Fruit fly (Drosophila melanogaster): ENCODE measurements around the gene CG33110.

Gene CG33110

DNA sequence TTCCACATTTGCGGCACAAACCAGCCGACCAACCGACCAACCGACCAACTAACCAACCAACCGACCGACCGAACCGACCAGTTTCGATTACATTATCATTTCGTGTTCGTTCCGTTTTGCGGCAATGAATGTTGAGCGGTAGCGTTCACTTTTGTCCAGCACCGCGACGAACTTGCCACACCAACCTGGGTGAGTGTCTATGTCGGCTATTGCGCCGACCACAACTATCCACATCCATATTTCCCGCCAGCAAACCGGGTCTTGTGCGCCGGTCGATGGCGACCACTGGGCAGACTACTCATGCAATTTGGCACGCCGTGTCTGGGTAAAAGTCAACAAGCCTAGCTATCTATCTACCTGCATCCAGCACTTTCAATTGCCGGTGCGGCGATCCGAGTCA lies 7.0 kb downstream of the CG33110 start:
- no peak for TF ChIP-seq Sin3A (optimal IDR thresholded peaks at IDR 0.05)
- no peak for TF ChIP-seq insv (optimal IDR thresholded peaks at IDR 0.05)

- TF ChIP-seq psq (optimal IDR thresholded peaks at IDR 0.05) (no peak), ttk (optimal IDR thresholded peaks at IDR 0.05) (no peak), Sin3A (optimal IDR thresholded peaks at IDR 0.05) (no peak), h (optimal IDR thresholded peaks at IDR 0.05) (no peak), Myc (optimal IDR thresholded peaks at IDR 0.05) (no peak), insv (optimal IDR thresholded peaks at IDR 0.05) (no peak)
These were observed 10.6 kb downstream of the CG33110 start, which contains the start of gene CSN6 for dm6 chr3R:22580546-22580945. CSN6 (plus strand) TSS chr3R:22580773.

dm6 chr3R:22582981-22583380 lies 13.0 kb downstream of the CG33110 start, which contains the start of gene Dph5:
Dph5 (minus strand) TSS chr3R:22583225.
- no peak for TF ChIP-seq ttk (optimal IDR thresholded peaks at IDR 0.05)

DNA sequence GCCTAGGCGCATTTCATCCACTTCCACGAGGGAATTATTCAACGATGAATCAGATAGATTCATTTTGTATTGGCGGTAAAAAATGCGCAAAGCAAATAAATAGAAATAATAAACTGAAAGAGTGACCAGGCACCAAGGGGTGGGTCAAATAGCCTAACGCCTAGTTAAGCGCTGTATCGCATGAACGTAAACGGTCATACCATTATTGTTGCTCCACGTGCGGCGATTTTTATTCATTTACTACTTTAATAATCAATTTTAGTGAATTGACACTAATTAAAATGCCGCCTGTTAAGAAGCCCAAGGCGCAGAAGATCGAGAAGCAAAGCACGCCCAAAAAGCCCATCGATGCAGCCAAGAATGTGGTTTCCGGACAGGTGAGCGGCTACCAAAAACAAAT lies 14.6 kb downstream of the CG33110 start, which contains the start of the genes CG33107 and CG6937:
TSS of gene CG33107 (minus strand) at position 137 of the 400 bp plus-strand sequence.
TSS of gene CG6937 (plus strand) at position 192 of the 400 bp plus-strand sequence.
- TF ChIP-seq Sin3A (optimal IDR thresholded peaks at IDR 0.05) (no peak), h (optimal IDR thresholded peaks at IDR 0.05) (no peak), psq (optimal IDR thresholded peaks at IDR 0.05) (no peak), Myc (optimal IDR thresholded peaks at IDR 0.05) (no peak), insv (optimal IDR thresholded peaks at IDR 0.05) (no peak), ttk (optimal IDR thresholded peaks at IDR 0.05) (no peak)

DNA sequence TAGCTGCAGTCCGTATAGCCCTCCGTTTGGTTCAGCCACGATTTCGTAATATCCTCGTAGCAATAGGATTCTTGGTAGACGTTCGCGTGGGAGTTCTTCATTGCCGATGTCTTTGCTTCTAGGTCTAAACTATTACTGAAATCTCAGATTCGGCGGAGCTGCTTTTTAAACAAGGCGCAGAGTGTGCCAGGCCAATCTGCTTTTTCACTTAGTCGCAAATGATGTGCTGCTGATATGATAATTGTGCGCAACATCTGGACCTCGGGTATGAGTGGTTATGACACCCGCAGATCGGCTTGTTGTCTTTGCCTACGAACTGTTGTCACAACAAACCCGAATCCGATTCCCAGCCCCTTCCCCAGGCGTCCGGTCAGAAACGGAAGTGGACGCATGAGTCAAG lies 16.5 kb downstream of the CG33110 start, which contains the start of gene btn:
TSS of gene btn (minus strand) at position 101 of the 400 bp plus-strand sequence.
- TF ChIP-seq Sin3A (optimal IDR thresholded peaks at IDR 0.05) (no peak), Myc (optimal IDR thresholded peaks at IDR 0.05) (no peak)

DNA sequence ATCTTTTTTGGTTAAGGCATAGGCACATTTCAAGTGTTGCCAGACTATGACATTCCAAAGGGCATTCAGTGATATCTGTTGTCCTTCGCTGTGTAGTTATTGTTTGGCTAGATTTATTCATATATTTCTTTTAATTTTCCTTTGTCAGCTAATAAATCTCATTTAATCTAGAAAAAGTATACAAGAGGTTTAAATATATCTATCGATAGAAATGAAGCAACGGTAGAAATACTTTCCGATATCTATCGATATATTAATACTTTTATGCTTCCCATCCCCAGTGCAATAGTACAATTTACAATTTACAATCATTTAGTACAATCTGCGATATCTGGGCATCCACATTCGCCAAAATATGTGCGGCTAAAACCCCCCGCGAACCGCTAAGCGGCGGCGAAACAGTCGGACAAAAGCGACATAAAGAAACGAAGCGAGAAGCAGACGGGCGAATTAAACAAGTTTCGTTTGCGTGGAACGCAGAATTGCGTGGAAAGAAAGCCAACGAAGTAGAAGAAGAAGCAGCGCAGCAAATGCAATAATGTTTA lies 17.5 kb downstream of the CG33110 start, which contains the start of gene Efa6:
TSS of gene Efa6 (plus strand) at position 337 of the 545 bp plus-strand sequence.
- no peak for TF ChIP-seq h (optimal IDR thresholded peaks at IDR 0.05)
- no peak for TF ChIP-seq insv (optimal IDR thresholded peaks at IDR 0.05)
- no peak for TF ChIP-seq ttk (optimal IDR thresholded peaks at IDR 0.05)
- TF ChIP-seq Sin3A (optimal IDR thresholded peaks at IDR 0.05), result no peak
- TF ChIP-seq Myc (optimal IDR thresholded peaks at IDR 0.05), result no peak

dm6 chr3R:22588756-22589155 lies 18.8 kb downstream of the CG33110 start:
- TF ChIP-seq psq (optimal IDR thresholded peaks at IDR 0.05) (no peak), ttk (optimal IDR thresholded peaks at IDR 0.05) (no peak), insv (optimal IDR thresholded peaks at IDR 0.05) (no peak), Sin3A (optimal IDR thresholded peaks at IDR 0.05) (no peak), h (optimal IDR thresholded peaks at IDR 0.05) (no peak), Myc (optimal IDR thresholded peaks at IDR 0.05) (no peak)

DNA sequence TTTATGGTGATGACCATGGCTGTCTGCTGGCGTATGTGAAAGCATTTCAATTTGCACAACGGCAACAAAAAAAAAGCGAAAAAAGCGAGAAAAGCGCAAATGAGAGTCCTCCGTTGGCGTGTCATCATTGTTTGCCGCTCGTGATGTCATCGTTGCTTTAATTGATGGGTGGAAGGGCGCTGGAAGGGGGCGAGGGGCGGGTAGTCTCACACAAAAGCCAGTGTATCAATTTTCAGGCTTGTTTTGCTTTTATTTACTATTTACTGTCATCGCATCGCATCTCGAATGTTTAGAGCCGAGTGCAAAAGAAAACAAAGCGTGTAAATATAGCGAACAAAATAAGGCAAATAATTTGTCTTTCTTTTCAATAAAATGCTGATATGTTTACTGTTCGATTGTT lies 19.3 kb downstream of the CG33110 start:
- TF ChIP-seq insv (optimal IDR thresholded peaks at IDR 0.05) (no peak), ttk (optimal IDR thresholded peaks at IDR 0.05) (no peak), Sin3A (optimal IDR thresholded peaks at IDR 0.05) (no peak), psq (optimal IDR thresholded peaks at IDR 0.05) (no peak), Myc (optimal IDR thresholded peaks at IDR 0.05) (no peak), h (optimal IDR thresholded peaks at IDR 0.05) (no peak)

- TF ChIP-seq psq (optimal IDR thresholded peaks at IDR 0.05) (no peak), h (optimal IDR thresholded peaks at IDR 0.05) (no peak), Myc (optimal IDR thresholded peaks at IDR 0.05) (no peak), insv (optimal IDR thresholded peaks at IDR 0.05) (no peak), ttk (optimal IDR thresholded peaks at IDR 0.05) (no peak), Sin3A (optimal IDR thresholded peaks at IDR 0.05) (no peak)
These were observed 20.8 kb downstream of the CG33110 start for dm6 chr3R:22590668-22591275.

DNA sequence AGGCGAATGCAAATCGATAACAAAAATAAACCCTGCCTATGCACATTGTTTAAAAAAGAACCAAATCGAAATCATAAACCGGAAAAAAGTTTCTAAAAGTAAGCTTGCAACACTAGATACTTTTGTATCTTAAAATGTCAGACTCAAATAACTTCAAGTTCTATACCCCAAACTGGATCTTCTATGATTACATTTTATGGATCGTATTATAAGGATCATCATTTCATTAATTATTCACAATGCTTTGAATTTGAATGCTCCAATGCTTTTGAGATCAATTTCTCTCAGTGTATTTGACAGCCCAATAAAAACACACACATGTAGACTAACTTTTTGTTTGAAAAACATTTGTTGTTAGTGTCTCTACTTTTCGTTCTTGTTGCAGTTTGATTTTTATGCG lies 24.3 kb downstream of the CG33110 start:
- TF ChIP-seq Sin3A (optimal IDR thresholded peaks at IDR 0.05), result no peak

DNA sequence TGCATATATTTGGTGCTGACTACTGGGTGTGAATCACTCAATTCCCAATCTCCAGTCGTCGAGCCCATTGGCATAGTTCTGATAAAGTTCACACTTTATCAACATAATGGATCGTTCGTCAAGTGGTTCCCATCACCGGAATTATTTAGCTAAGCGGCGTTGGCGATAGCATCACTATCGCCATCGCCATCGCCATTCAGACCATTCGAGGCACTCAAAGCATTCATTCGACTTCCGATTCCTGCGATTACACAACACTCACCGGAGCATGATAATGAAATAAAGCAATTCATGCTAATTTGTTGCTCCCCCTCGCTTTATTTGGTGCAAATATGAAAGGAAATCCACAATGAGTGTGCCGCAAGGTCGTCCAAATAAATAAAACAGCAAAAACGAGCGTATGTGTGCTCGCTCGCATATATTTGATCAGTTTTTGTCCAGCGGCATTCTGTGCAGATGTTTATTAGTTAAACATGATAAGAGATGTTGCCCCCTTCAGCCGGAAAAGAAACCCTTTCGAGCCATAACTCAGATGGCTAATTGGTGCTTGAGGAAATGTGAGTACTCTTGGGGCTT lies 25.4 kb downstream of the CG33110 start:
- no peak for TF ChIP-seq insv (optimal IDR thresholded peaks at IDR 0.05)
- TF ChIP-seq ttk (optimal IDR thresholded peaks at IDR 0.05), result no peak
- no peak for TF ChIP-seq Sin3A (optimal IDR thresholded peaks at IDR 0.05)
- TF ChIP-seq Myc (optimal IDR thresholded peaks at IDR 0.05), result no peak
- no peak for TF ChIP-seq psq (optimal IDR thresholded peaks at IDR 0.05)
- TF ChIP-seq h (optimal IDR thresholded peaks at IDR 0.05), result no peak

DNA sequence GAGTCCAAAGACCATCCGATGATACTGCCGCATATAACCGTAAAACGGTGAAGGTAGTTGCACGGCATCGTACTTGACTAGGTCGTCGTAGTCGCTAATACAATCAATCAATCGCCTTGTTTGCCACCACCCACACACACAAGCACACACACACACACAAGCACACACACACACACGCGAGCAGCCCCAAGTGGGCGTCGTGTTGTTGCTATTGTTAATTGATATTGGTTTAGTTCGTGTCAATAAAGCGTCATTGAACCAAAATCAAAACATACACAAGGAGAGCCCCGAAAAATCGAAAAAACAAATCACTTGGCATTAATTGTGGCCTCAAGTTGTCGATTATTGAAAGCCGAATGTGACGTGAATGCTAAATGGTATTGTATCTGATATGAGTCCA lies 26.5 kb downstream of the CG33110 start:
- TF ChIP-seq psq (optimal IDR thresholded peaks at IDR 0.05), result no peak
- TF ChIP-seq Myc (optimal IDR thresholded peaks at IDR 0.05), result no peak
- no peak for TF ChIP-seq insv (optimal IDR thresholded peaks at IDR 0.05)
- TF ChIP-seq Sin3A (optimal IDR thresholded peaks at IDR 0.05), result no peak
- no peak for TF ChIP-seq ttk (optimal IDR thresholded peaks at IDR 0.05)
- TF ChIP-seq h (optimal IDR thresholded peaks at IDR 0.05), result no peak

- TF ChIP-seq ttk (optimal IDR thresholded peaks at IDR 0.05) (no peak), Myc (optimal IDR thresholded peaks at IDR 0.05) (no peak), psq (optimal IDR thresholded peaks at IDR 0.05) (no peak), insv (optimal IDR thresholded peaks at IDR 0.05) (no peak), Sin3A (optimal IDR thresholded peaks at IDR 0.05) (no peak), h (optimal IDR thresholded peaks at IDR 0.05) (no peak)
These were observed 27.5 kb downstream of the CG33110 start for dm6 chr3R:22597344-22597954.

Measured in Kc167 (cell line).